Worm (Caenorhabditis elegans): ENCODE results near the gene F32D8.2.

- TF ChIP-seq pha-4 (tag; optimal IDR thresholded peaks at IDR 0.05) (no peak), mab-5 (tag; optimal IDR thresholded peaks at IDR 0.05) (no peak), nhr-76 (tag; optimal IDR thresholded peaks at IDR 0.05) (no peak), unc-62 (GFP tag; optimal IDR thresholded peaks at IDR 0.05) (no peak), unc-39 (tag; optimal IDR thresholded peaks at IDR 0.05) (no peak), mep-1 (tag; optimal IDR thresholded peaks at IDR 0.05) (no peak), snpc-4 (tag; optimal IDR thresholded peaks at IDR 0.05) (no peak), nhr-28 (tag; optimal IDR thresholded peaks at IDR 0.05) (no peak), ztf-11 (tag; optimal IDR thresholded peaks at IDR 0.05) (no peak), lsy-2 (tag; optimal IDR thresholded peaks at IDR 0.05) (no peak), elt-1 (tag; optimal IDR thresholded peaks at IDR 0.05; ENCODE audit: borderline replicate concordance, insufficient read depth) (no peak)
These were observed 20.2 kb downstream of the F32D8.2 start, which contains the start of gene F32D8.15 for ce11 chrV:10903748-10904147.

All from whole organism, mixed stage, embryonic.